Fruit fly (Drosophila melanogaster): ENCODE results near the gene Idh.

dm6 chr3L:8356196-8356595, 4.5 kb downstream of the Idh start, which contains the start of gene Culd:
- TF ChIP-seq CG3281 (GFP tag; optimal IDR thresholded peaks at IDR 0.05) (no peak), Hey (tag; optimal IDR thresholded peaks at IDR 0.05) (no peak), CG1792 (GFP tag; optimal IDR thresholded peaks at IDR 0.05) (no peak), Opbp (GFP tag; IDR thresholded peaks at IDR 0.05; ENCODE audit: partially characterized antibody) (no peak), pnt (GFP tag; optimal IDR thresholded peaks at IDR 0.05) (no peak), CG2116 (GFP tag; optimal IDR thresholded peaks at IDR 0.05) (no peak), Abd-B (GFP tag; optimal IDR thresholded peaks at IDR 0.05) (no peak), tx (GFP tag; optimal IDR thresholded peaks at IDR 0.05) (no peak)

All from whole organism, embryonic.